Worm (Caenorhabditis elegans) whole organism, L2 larva: ENCODE measurements around the gene tric-1B.1.

ENCODE experiments used
- C34F6.9 ChIP-seq: fragments of 150-350 bp; optimal IDR thresholded peaks from 2 replicates; lab custom pipeline; 2014; ENCODE audit warnings: missing biosample characterization, missing genetic modification characterization
- F13H6.1 ChIP-seq: sonication (generic microtip); optimal IDR thresholded peaks from 2 replicates; lab custom pipeline; 2016; ENCODE audit warnings: missing genetic modification characterization, missing compliant biosample characterization
- R02D3.7 ChIP-seq: fragments of 150-350 bp; optimal IDR thresholded peaks from 2 replicates; lab custom pipeline; 2014; ENCODE audit warnings: missing biosample characterization, missing genetic modification characterization
- Y55F3AM.14 ChIP-seq: fragments of 200-800 bp; sonication (Bioruptor generic); optimal IDR thresholded peaks from 2 replicates; lab custom pipeline; 2018; ENCODE audit warnings: mild to moderate bottlenecking, missing genetic modification characterization, missing compliant biosample characterization
- ZK546.5 ChIP-seq: sonication (generic microtip); optimal IDR thresholded peaks from 2 replicates; lab custom pipeline; 2017; ENCODE audit warnings: missing biosample characterization, missing genetic modification characterization
- aly-2 ChIP-seq: fragments of 150-350 bp; optimal IDR thresholded peaks from 2 replicates; lab custom pipeline; 2014; ENCODE audit warnings: missing biosample characterization, missing genetic modification characterization
- blmp-1 ChIP-seq: sonication (generic microtip); optimal IDR thresholded peaks from 2 replicates; lab custom pipeline; 2017; ENCODE audit warnings: missing genetic modification characterization, mild to moderate bottlenecking, missing compliant biosample characterization, antibody characterized with exemption, moderate library complexity; ENCODE audit not compliant: insufficient read depth
- ceh-82 ChIP-seq: fragments of 150-350 bp; optimal IDR thresholded peaks from 2 replicates; lab custom pipeline; 2014; ENCODE audit warnings: missing biosample characterization, missing genetic modification characterization
- crh-2 ChIP-seq: sonication (generic microtip); optimal IDR thresholded peaks from 2 replicates; lab custom pipeline; 2017; ENCODE audit warnings: missing biosample characterization, missing genetic modification characterization
- dmd-4 ChIP-seq: sonication (generic microtip); optimal IDR thresholded peaks from 2 replicates; lab custom pipeline; 2017; ENCODE audit warnings: missing biosample characterization, missing genetic modification characterization
- egl-27 ChIP-seq: sonication (generic microtip); optimal IDR thresholded peaks from 3 replicates; lab custom pipeline; 2017; ENCODE audit warnings: missing biosample characterization, missing genetic modification reagents, missing genetic modification characterization
- elt-1 ChIP-seq: fragments of 150-350 bp; optimal IDR thresholded peaks from 2 replicates; lab custom pipeline; 2014; ENCODE audit warnings: missing biosample characterization, missing genetic modification characterization
- elt-3 ChIP-seq: sonication (generic microtip); optimal IDR thresholded peaks from 2 replicates; lab custom pipeline; 2017; ENCODE audit warnings: missing biosample characterization, missing genetic modification characterization
- fos-1 ChIP-seq: fragments of 150-350 bp; optimal IDR thresholded peaks from 2 replicates; lab custom pipeline; 2014; ENCODE audit warnings: missing biosample characterization, missing genetic modification characterization
- gmeb-1 ChIP-seq: fragments of 150-350 bp; optimal IDR thresholded peaks from 2 replicates; lab custom pipeline; 2014; ENCODE audit warnings: missing biosample characterization, missing genetic modification characterization
- lin-11 ChIP-seq: fragments of 150-350 bp; sonication (generic microtip); optimal IDR thresholded peaks from 2 replicates; lab custom pipeline; 2014; ENCODE audit warnings: missing biosample characterization, missing genetic modification characterization, inconsistent platforms, mixed read lengths
- lin-13 ChIP-seq: fragments of 150-350 bp; optimal IDR thresholded peaks from 2 replicates; lab custom pipeline; 2014; ENCODE audit warnings: missing biosample characterization, missing genetic modification reagents, missing genetic modification characterization
- lin-39 ChIP-seq: fragments of 150-350 bp; optimal IDR thresholded peaks from 2 replicates; lab custom pipeline; 2014; ENCODE audit warnings: missing biosample characterization, missing genetic modification reagents, missing genetic modification characterization
- lsy-2 ChIP-seq, 2 experiments: fragments of 150-350 bp in 1 of 2; sonication (generic microtip) in 1 of 2; optimal IDR thresholded peaks; 2 replicates each; lab custom pipeline; 2014 to 2017; ENCODE audit warnings: missing biosample characterization in 2 of 2, missing genetic modification characterization in 2 of 2
- mab-5 ChIP-seq: fragments of 150-350 bp; optimal IDR thresholded peaks from 2 replicates; lab custom pipeline; 2014; ENCODE audit warnings: missing biosample characterization, missing genetic modification characterization
- mbf-1 ChIP-seq: sonication (generic microtip); optimal IDR thresholded peaks from 2 replicates; lab custom pipeline; 2017; ENCODE audit warnings: missing biosample characterization, missing genetic modification characterization
- mdl-1 ChIP-seq, 2 experiments: fragments of 150-350 bp in 1 of 2; sonication (generic microtip) in 1 of 2; optimal IDR thresholded peaks; 2 replicates each; lab custom pipeline; 2017; ENCODE audit warnings: missing biosample characterization in 2 of 2, missing genetic modification characterization in 2 of 2
- nhr-10 ChIP-seq: sonication (generic microtip); optimal IDR thresholded peaks from 2 replicates; lab custom pipeline; 2017; ENCODE audit warnings: missing biosample characterization, missing genetic modification characterization
- nhr-11 ChIP-seq: fragments of 150-350 bp; optimal IDR thresholded peaks from 2 replicates; lab custom pipeline; 2014; ENCODE audit warnings: missing biosample characterization, missing genetic modification characterization
- nhr-12 ChIP-seq: fragments of 150-350 bp; optimal IDR thresholded peaks from 2 replicates; lab custom pipeline; 2014; ENCODE audit warnings: missing biosample characterization, missing genetic modification characterization
- nhr-129 ChIP-seq: fragments of 150-350 bp; optimal IDR thresholded peaks from 2 replicates; lab custom pipeline; 2014; ENCODE audit warnings: missing biosample characterization, missing genetic modification characterization
- nhr-21 ChIP-seq: fragments of 150-350 bp; optimal IDR thresholded peaks from 2 replicates; lab custom pipeline; 2014; ENCODE audit warnings: missing biosample characterization, missing genetic modification characterization
- nhr-23 ChIP-seq: fragments of 150-350 bp; optimal IDR thresholded peaks from 2 replicates; lab custom pipeline; 2014; ENCODE audit warnings: missing biosample characterization, missing genetic modification reagents, missing genetic modification characterization
- nhr-237 ChIP-seq: fragments of 150-350 bp; optimal IDR thresholded peaks from 2 replicates; lab custom pipeline; 2014; ENCODE audit warnings: missing biosample characterization, missing genetic modification characterization
- nhr-25 ChIP-seq: fragments of 150-350 bp; sonication (generic microtip); optimal IDR thresholded peaks from 3 replicates; lab custom pipeline; 2014; ENCODE audit warnings: missing biosample characterization, missing genetic modification characterization
- nhr-77 ChIP-seq: fragments of 150-350 bp; optimal IDR thresholded peaks from 2 replicates; lab custom pipeline; 2014; ENCODE audit warnings: missing biosample characterization, missing genetic modification characterization
- sem-4 ChIP-seq: fragments of 150-350 bp; optimal IDR thresholded peaks from 2 replicates; lab custom pipeline; 2014; ENCODE audit warnings: missing biosample characterization, missing genetic modification reagents, missing genetic modification characterization
- skn-1 ChIP-seq: sonication (generic microtip); optimal IDR thresholded peaks from 2 replicates; lab custom pipeline; 2017; ENCODE audit warnings: missing biosample characterization, missing genetic modification characterization
- sma-3 ChIP-seq: sonication (generic microtip); optimal IDR thresholded peaks from 2 replicates; lab custom pipeline; 2016; ENCODE audit warnings: missing genetic modification reagents, missing genetic modification characterization, missing compliant biosample characterization
- sma-9 ChIP-seq, 2 experiments: fragments of 150-350 bp in 1 of 2; sonication (generic microtip) in 1 of 2; optimal IDR thresholded peaks; 2 replicates each; lab custom pipeline; 2014 to 2016; ENCODE audit warnings: missing genetic modification characterization in 2 of 2, mild to moderate bottlenecking in 1 of 2, missing biosample characterization in 1 of 2, missing compliant biosample characterization in 1 of 2, missing genetic modification reagents in 1 of 2, moderate library complexity in 1 of 2
- snpc-4 ChIP-seq: fragments of 150-350 bp; optimal IDR thresholded peaks from 2 replicates; lab custom pipeline; 2014; ENCODE audit warnings: missing biosample characterization, missing genetic modification characterization
- unc-39 ChIP-seq: fragments of 150-350 bp; optimal IDR thresholded peaks from 2 replicates; lab custom pipeline; 2014; ENCODE audit warnings: missing biosample characterization, missing genetic modification characterization
- unc-55 ChIP-seq: fragments of 150-350 bp; sonication (generic microtip); optimal IDR thresholded peaks from 3 replicates; lab custom pipeline; 2014; ENCODE audit warnings: missing biosample characterization, missing genetic modification reagents, missing genetic modification characterization
- unc-62 ChIP-seq: fragments of 150-350 bp; optimal IDR thresholded peaks from 2 replicates; lab custom pipeline; 2014; ENCODE audit warnings: missing biosample characterization, missing genetic modification reagents, missing genetic modification characterization
- zag-1 ChIP-seq: fragments of 150-350 bp; optimal IDR thresholded peaks from 2 replicates; lab custom pipeline; 2014; ENCODE audit warnings: missing biosample characterization, missing genetic modification characterization
- ztf-1 ChIP-seq: fragments of 200-800 bp; sonication (Bioruptor generic); conservative IDR thresholded peaks from 2 replicates; pipeline ENCODE4 v1.3.6; 2022; ENCODE audit warnings: missing genetic modification characterization, missing compliant biosample characterization
- ztf-11 ChIP-seq: sonication (generic microtip); optimal IDR thresholded peaks from 2 replicates; lab custom pipeline; 2017; ENCODE audit warnings: missing biosample characterization, missing genetic modification characterization
- ztf-4 ChIP-seq: fragments of 150-350 bp; optimal IDR thresholded peaks from 2 replicates; lab custom pipeline; 2014; ENCODE audit warnings: missing biosample characterization, missing genetic modification characterization

The tric-1B.1 gene

ce11 chrII:12228005-12228404 is 38.0 kb downstream of the tric-1B.1 start, which contains the start of gene sinh-1:
Gene sinh-1, plus strand, starts transcription at chrII:12228305.
- TF ChIP-seq unc-39 (tag; lab: Kevin White, UChicago): no peak
- no peak for TF ChIP-seq dmd-4 (tag; lab: Kevin White, UChicago)
- no peak for TF ChIP-seq unc-62 (GFP tag; lab: Kevin White, UChicago)
- TF ChIP-seq elt-3: no peak
- no peak for TF ChIP-seq egl-27
- no peak for TF ChIP-seq nhr-77 (tag; lab: Kevin White, UChicago)
- TF ChIP-seq nhr-23 (tag; lab: Kevin White, UChicago): no peak
- TF ChIP-seq elt-1 (tag; lab: Kevin White, UChicago): no peak
- TF ChIP-seq ztf-1 (GFP tag; lab: Robert Waterston, UW): no peak
- no peak for TF ChIP-seq skn-1 (tag; lab: Kevin White, UChicago)
- no peak for TF ChIP-seq R02D3.7 (tag; lab: Kevin White, UChicago)
- TF ChIP-seq nhr-25 (tag; lab: Kevin White, UChicago): no peak
- TF ChIP-seq C34F6.9: no peak
- no peak for TF ChIP-seq snpc-4 (tag; lab: Kevin White, UChicago)
- no peak for TF ChIP-seq zag-1
- no peak for TF ChIP-seq lin-39 (tag; lab: Kevin White, UChicago)
- TF ChIP-seq, all 48 proteins: peak for 0

ce11 chrII:12226192-12226591 is 39.9 kb downstream of the tric-1B.1 start:
- TF ChIP-seq blmp-1 (tag; lab: Kevin White, UChicago): no peak
- TF ChIP-seq lin-11 (tag; lab: Kevin White, UChicago): no peak
- TF ChIP-seq F13H6.1 (tag; lab: Kevin White, UChicago): no peak
- TF ChIP-seq mab-5 (tag; lab: Kevin White, UChicago): no peak
- TF ChIP-seq ztf-1 (GFP tag; lab: Robert Waterston, UW): no peak
- no peak for TF ChIP-seq R02D3.7 (tag; lab: Kevin White, UChicago)
- no peak for TF ChIP-seq ceh-82 (tag; lab: Kevin White, UChicago)
- no peak for TF ChIP-seq nhr-237 (tag; lab: Kevin White, UChicago)
- no peak for TF ChIP-seq sem-4 (tag; lab: Kevin White, UChicago)
- no peak for TF ChIP-seq lin-39 (tag; lab: Kevin White, UChicago)
- no peak for TF ChIP-seq unc-39 (tag; lab: Kevin White, UChicago)
- no peak for TF ChIP-seq nhr-10 (tag; lab: Kevin White, UChicago)
- no peak for TF ChIP-seq egl-27
- no peak for TF ChIP-seq ztf-4 (tag; lab: Kevin White, UChicago)
- TF ChIP-seq nhr-77 (tag; lab: Kevin White, UChicago): no peak
- TF ChIP-seq C34F6.9: no peak

- TF ChIP-seq nhr-129 (tag; lab: Kevin White, UChicago) (peak; percentile 23), sma-3 (GFP tag; lab: Kevin White, UChicago) (no peak), fos-1 (tag; lab: Kevin White, UChicago) (peak; percentile 18), C34F6.9 (peak; percentile 44), lsy-2 (tag; optimal IDR thresholded peaks at IDR 0.05; lab: Kevin White, UChicago) (peak in 1 of 2 experiments; percentile 55), unc-55 (peak; percentile 65), nhr-21 (no peak), aly-2 (tag; lab: Kevin White, UChicago) (no peak), unc-39 (tag; lab: Kevin White, UChicago) (no peak)
- TF ChIP-seq, all 48 proteins: peak for 5
These were observed 41.1 kb downstream of the tric-1B.1 start, which contains the start of the genes pqn-87 and rsr-2 for ce11 chrII:12224916-12225406. Gene pqn-87, minus strand, starts transcription at chrII:12225086. Gene rsr-2, plus strand, starts transcription at chrII:12225356.

- TF ChIP-seq ztf-11 (tag; lab: Kevin White, UChicago) (no peak), ceh-82 (tag; lab: Kevin White, UChicago) (peak; percentile 31), unc-55 (peak; percentile 72), ZK546.5 (tag; lab: Kevin White, UChicago) (no peak), nhr-237 (tag; lab: Kevin White, UChicago) (no peak), R02D3.7 (tag; lab: Kevin White, UChicago) (no peak), sem-4 (tag; lab: Kevin White, UChicago) (peak; percentile 47), C34F6.9 (peak; percentile 86), F13H6.1 (tag; lab: Kevin White, UChicago) (peak; percentile 91), fos-1 (tag; lab: Kevin White, UChicago) (peak; percentile 79), nhr-25 (tag; lab: Kevin White, UChicago) (peak; percentile 62), nhr-11 (no peak), mdl-1 (tag; optimal IDR thresholded peaks at IDR 0.05; lab: Kevin White, UChicago) (peak; percentile 53 to 57), nhr-12 (tag; lab: Kevin White, UChicago) (no peak), ztf-1 (GFP tag; lab: Robert Waterston, UW) (no peak), egl-27 (peak; percentile 37), nhr-129 (tag; lab: Kevin White, UChicago) (peak; percentile 93), ztf-4 (tag; lab: Kevin White, UChicago) (peak; percentile 5), nhr-23 (tag; lab: Kevin White, UChicago) (no peak), unc-62 (GFP tag; lab: Kevin White, UChicago) (no peak), gmeb-1 (tag; lab: Kevin White, UChicago) (peak; percentile 54), Y55F3AM.14 (GFP tag; lab: Kevin White, UChicago) (peak; percentile 34), snpc-4 (tag; lab: Kevin White, UChicago) (peak; percentile 92), crh-2 (tag; lab: Kevin White, UChicago) (peak; percentile 83), sma-9 (GFP tag; optimal IDR thresholded peaks at IDR 0.05; lab: Kevin White, UChicago) (peak; percentile 42), sma-9 (tag; optimal IDR thresholded peaks at IDR 0.05; lab: Kevin White, UChicago) (no peak), lin-11 (tag; lab: Kevin White, UChicago) (peak; percentile 66), mbf-1 (no peak), lin-13 (GFP tag; lab: Kevin White, UChicago) (peak; percentile 79), mab-5 (tag; lab: Kevin White, UChicago) (peak; percentile 68)
These were observed 43.5 kb downstream of the tric-1B.1 start for ce11 chrII:12222524-12222923.
